Worm (Caenorhabditis elegans) whole organism, L1 larva: ENCODE data around the gene prmn-1.

Experiments
- C16A3.4 ChIP-seq: fragments of 150-350 bp; optimal IDR thresholded peaks from 2 replicates; lab custom pipeline; 2014; ENCODE audit warnings: missing biosample characterization, missing genetic modification characterization
- C34B4.2 ChIP-seq: sonication (generic microtip); optimal IDR thresholded peaks from 2 replicates; lab custom pipeline; 2017; ENCODE audit warnings: mild to moderate bottlenecking, missing genetic modification characterization, missing compliant biosample characterization
- F16B12.6 ChIP-seq: fragments of 150-350 bp; optimal IDR thresholded peaks from 2 replicates; lab custom pipeline; 2014; ENCODE audit warnings: missing biosample characterization, missing genetic modification characterization
- Y116A8C.19 ChIP-seq: sonication (generic microtip); optimal IDR thresholded peaks from 2 replicates; lab custom pipeline; 2016; ENCODE audit warnings: missing compliant biosample characterization, missing genetic modification characterization, borderline replicate concordance
- aha-1 ChIP-seq: fragments of 150-350 bp; optimal IDR thresholded peaks from 2 replicates; lab custom pipeline; 2014; ENCODE audit warnings: missing biosample characterization, missing genetic modification characterization
- alr-1 ChIP-seq: fragments of 200-800 bp; sonication (Bioruptor generic); optimal IDR thresholded peaks from 2 replicates; lab custom pipeline; 2018; ENCODE audit warnings: borderline replicate concordance, mild to moderate bottlenecking, missing genetic modification characterization, missing compliant biosample characterization
- aly-2 ChIP-seq: fragments of 150-350 bp; optimal IDR thresholded peaks from 2 replicates; lab custom pipeline; 2014; ENCODE audit warnings: missing biosample characterization, missing genetic modification characterization
- ama-1 ChIP-seq: fragments of 150-350 bp; optimal IDR thresholded peaks from 2 replicates; lab custom pipeline; 2014
- blmp-1 ChIP-seq: fragments of 150-350 bp; optimal IDR thresholded peaks from 2 replicates; lab custom pipeline; 2014; ENCODE audit warnings: missing biosample characterization, missing genetic modification characterization
- ceh-8 ChIP-seq: fragments of 200-800 bp; sonication (Bioruptor generic); optimal IDR thresholded peaks from 2 replicates; lab custom pipeline; 2018; ENCODE audit warnings: mild to moderate bottlenecking, missing genetic modification characterization, moderate library complexity, missing compliant biosample characterization
- ceh-82 ChIP-seq, 3 experiments: fragments of 150-350 bp in 1 of 3; sonication (generic microtip) in 2 of 3; optimal IDR thresholded peaks; 2 replicates each; lab custom pipeline; 2014 to 2017; ENCODE audit warnings: missing biosample characterization in 3 of 3, missing genetic modification characterization in 3 of 3
- ceh-88 ChIP-seq: fragments of 200-800 bp; sonication (Bioruptor generic); IDR thresholded peaks from 2 replicates; pipeline ENCODE4 v1.3.6; 2022; ENCODE audit warnings: missing genetic modification characterization, missing compliant biosample characterization
- dsc-1 ChIP-seq: sonication (generic microtip); optimal IDR thresholded peaks from 2 replicates; lab custom pipeline; 2016; ENCODE audit warnings: mild to moderate bottlenecking, missing genetic modification characterization, missing compliant biosample characterization
- efl-1 ChIP-seq, 4 experiments: fragments of 150-350 bp; optimal IDR thresholded peaks in 3 of 4; peaks in 1 of 4; 1 replicate in 1 of 4; 2 replicates in 3 of 4; lab custom pipeline; 2014; ENCODE audit warnings: missing biosample characterization in 2 of 4, missing genetic modification characterization in 2 of 4, missing genetic modification reagents in 2 of 4
- efl-3 ChIP-seq: fragments of 200-800 bp; sonication (Bioruptor generic); optimal IDR thresholded peaks from 2 replicates; lab custom pipeline; 2018; ENCODE audit warnings: mild to moderate bottlenecking, missing genetic modification characterization, missing compliant biosample characterization
- egl-27 ChIP-seq, 2 experiments: fragments of 150-350 bp in 1 of 2; sonication (generic microtip); optimal IDR thresholded peaks; 3 replicates each; lab custom pipeline; 2017 to 2018; ENCODE audit warnings: missing biosample characterization in 2 of 2, missing genetic modification characterization in 2 of 2, missing genetic modification reagents in 2 of 2
- elt-2 ChIP-seq: sonication (generic microtip); optimal IDR thresholded peaks from 2 replicates; lab custom pipeline; 2016; ENCODE audit warnings: missing genetic modification characterization, mild to moderate bottlenecking, inconsistent platforms, missing compliant biosample characterization, missing genetic modification reagents
- elt-3 ChIP-seq, 6 experiments: fragments of 150-350 bp in 1 of 6; sonication (generic microtip); optimal IDR thresholded peaks; 2 replicates each; lab custom pipeline; 2017 to 2018; ENCODE audit warnings: missing biosample characterization in 6 of 6, missing genetic modification characterization in 6 of 6, inconsistent platforms in 1 of 6
- fkh-4 ChIP-seq: sonication (generic microtip); optimal IDR thresholded peaks from 2 replicates; lab custom pipeline; 2016; ENCODE audit warnings: missing compliant biosample characterization, missing genetic modification characterization, borderline replicate concordance
- fkh-8 ChIP-seq: sonication (generic microtip); optimal IDR thresholded peaks from 2 replicates; lab custom pipeline; 2016; ENCODE audit warnings: mild to moderate bottlenecking, missing genetic modification characterization, missing compliant biosample characterization
- hlh-4 ChIP-seq: sonication (generic microtip); optimal IDR thresholded peaks from 2 replicates; lab custom pipeline; 2016; ENCODE audit warnings: mild to moderate bottlenecking, missing genetic modification characterization, missing compliant biosample characterization
- hpl-2 ChIP-seq: fragments of 150-350 bp; optimal IDR thresholded peaks from 2 replicates; lab custom pipeline; 2014; ENCODE audit warnings: missing biosample characterization, missing genetic modification reagents, missing genetic modification characterization
- irx-1 ChIP-seq: sonication (generic microtip); optimal IDR thresholded peaks from 2 replicates; lab custom pipeline; 2016; ENCODE audit warnings: missing genetic modification characterization, missing compliant biosample characterization
- jun-1 ChIP-seq: fragments of 150-350 bp; optimal IDR thresholded peaks from 2 replicates; lab custom pipeline; 2014; ENCODE audit warnings: missing biosample characterization, missing genetic modification reagents, missing genetic modification characterization
- lin-14 ChIP-seq: fragments of 200-800 bp; sonication (Bioruptor generic); optimal IDR thresholded peaks from 2 replicates; lab custom pipeline; 2018; ENCODE audit warnings: mild to moderate bottlenecking, missing genetic modification characterization, moderate library complexity, missing compliant biosample characterization
- lin-15B ChIP-seq: fragments of 150-350 bp; sonication (generic microtip); optimal IDR thresholded peaks from 3 replicates; lab custom pipeline; 2014; ENCODE audit warnings: missing biosample characterization, missing genetic modification characterization
- lin-35 ChIP-seq, 2 experiments: fragments of 150-350 bp; optimal IDR thresholded peaks; 2 replicates each; lab custom pipeline; 2014; ENCODE audit warnings: missing biosample characterization in 2 of 2, missing genetic modification characterization in 2 of 2, missing genetic modification reagents in 2 of 2
- mdl-1 ChIP-seq, 2 experiments: fragments of 150-350 bp; optimal IDR thresholded peaks; 2 replicates each; lab custom pipeline; 2014 to 2017; ENCODE audit warnings: missing biosample characterization in 2 of 2, missing genetic modification characterization in 2 of 2, inconsistent platforms in 1 of 2
- mef-2 ChIP-seq: fragments of 150-350 bp; optimal IDR thresholded peaks from 2 replicates; lab custom pipeline; 2014; ENCODE audit warnings: missing biosample characterization, missing genetic modification characterization
- mep-1 ChIP-seq: fragments of 150-350 bp; optimal IDR thresholded peaks from 2 replicates; lab custom pipeline; 2014; ENCODE audit warnings: missing biosample characterization, missing genetic modification characterization
- nhr-11 ChIP-seq: fragments of 150-350 bp; optimal IDR thresholded peaks from 2 replicates; lab custom pipeline; 2014; ENCODE audit warnings: missing biosample characterization, missing genetic modification characterization
- nhr-12 ChIP-seq: sonication (generic microtip); optimal IDR thresholded peaks from 2 replicates; lab custom pipeline; 2017; ENCODE audit warnings: missing biosample characterization, missing genetic modification characterization
- nhr-237 ChIP-seq: fragments of 150-350 bp; optimal IDR thresholded peaks from 2 replicates; lab custom pipeline; 2014; ENCODE audit warnings: missing biosample characterization, missing genetic modification characterization
- nhr-76 ChIP-seq: sonication (generic microtip); optimal IDR thresholded peaks from 2 replicates; lab custom pipeline; 2017; ENCODE audit warnings: missing biosample characterization, missing genetic modification characterization
- nhr-85 ChIP-seq: sonication (generic microtip); peaks from one replicate; lab custom pipeline; 2016; ENCODE audit warnings: missing genetic modification characterization, inconsistent platforms, missing compliant biosample characterization
- nhr-90 ChIP-seq: sonication (generic microtip); optimal IDR thresholded peaks from 2 replicates; lab custom pipeline; 2016; ENCODE audit warnings: mild to moderate bottlenecking, missing genetic modification characterization, missing compliant biosample characterization; ENCODE audit not compliant: poor library complexity
- pqm-1 ChIP-seq: sonication (generic microtip); optimal IDR thresholded peaks from 3 replicates; lab custom pipeline; 2017; ENCODE audit warnings: missing biosample characterization, missing genetic modification characterization
- rnt-1 ChIP-seq: sonication (generic microtip); optimal IDR thresholded peaks from 2 replicates; lab custom pipeline; 2016; ENCODE audit warnings: mild to moderate bottlenecking, missing genetic modification characterization, moderate library complexity, missing compliant biosample characterization
- skn-1 ChIP-seq: fragments of 150-350 bp; optimal IDR thresholded peaks from 2 replicates; lab custom pipeline; 2014; ENCODE audit warnings: missing biosample characterization, missing genetic modification characterization
- snpc-4 ChIP-seq: fragments of 150-350 bp; optimal IDR thresholded peaks from 2 replicates; lab custom pipeline; 2014; ENCODE audit warnings: missing biosample characterization, missing genetic modification characterization
- snu-23 ChIP-seq: sonication (generic microtip); optimal IDR thresholded peaks from 2 replicates; lab custom pipeline; 2016; ENCODE audit warnings: missing genetic modification characterization, missing compliant biosample characterization
- sptf-1 ChIP-seq: fragments of 150-350 bp; optimal IDR thresholded peaks from 2 replicates; lab custom pipeline; 2014; ENCODE audit warnings: missing biosample characterization, missing genetic modification characterization
- sup-37 ChIP-seq: fragments of 200-800 bp; sonication (Bioruptor generic); optimal IDR thresholded peaks from 2 replicates; lab custom pipeline; 2018; ENCODE audit warnings: mild to moderate bottlenecking, missing genetic modification characterization, missing compliant biosample characterization
- swsn-7 ChIP-seq: sonication (generic microtip); optimal IDR thresholded peaks from 2 replicates; lab custom pipeline; 2016; ENCODE audit warnings: missing genetic modification characterization, missing compliant biosample characterization
- tbx-2 ChIP-seq: sonication (generic microtip); optimal IDR thresholded peaks from 2 replicates; lab custom pipeline; 2016; ENCODE audit warnings: missing genetic modification characterization, missing compliant biosample characterization
- tlp-1 ChIP-seq: fragments of 150-350 bp; optimal IDR thresholded peaks from 2 replicates; lab custom pipeline; 2014; ENCODE audit warnings: missing biosample characterization, missing genetic modification characterization
- unc-30 ChIP-seq: sonication (generic microtip); optimal IDR thresholded peaks from 2 replicates; lab custom pipeline; 2017; ENCODE audit warnings: missing biosample characterization, missing genetic modification characterization
- unc-86 ChIP-seq: sonication (generic microtip); optimal IDR thresholded peaks from 2 replicates; lab custom pipeline; 2016; ENCODE audit warnings: missing genetic modification characterization, missing compliant biosample characterization
- xbp-1 ChIP-seq: sonication (generic microtip); optimal IDR thresholded peaks from 2 replicates; lab custom pipeline; 2016; ENCODE audit warnings: missing genetic modification characterization, missing compliant biosample characterization
- zag-1 ChIP-seq: fragments of 150-350 bp; optimal IDR thresholded peaks from 2 replicates; lab custom pipeline; 2014; ENCODE audit warnings: missing biosample characterization, missing genetic modification characterization
- zip-4 ChIP-seq: fragments of 200-800 bp; sonication (Bioruptor generic); optimal IDR thresholded peaks from 2 replicates; lab custom pipeline; 2018; ENCODE audit warnings: mild to moderate bottlenecking, missing genetic modification characterization, moderate library complexity, missing compliant biosample characterization
- ztf-11 ChIP-seq, 2 experiments: sonication (generic microtip); optimal IDR thresholded peaks; 2 replicates each; lab custom pipeline; 2016 to 2017; ENCODE audit warnings: missing genetic modification characterization in 2 of 2, missing biosample characterization in 1 of 2, missing compliant biosample characterization in 1 of 2
- ztf-4 ChIP-seq: fragments of 150-350 bp; optimal IDR thresholded peaks from 2 replicates; lab custom pipeline; 2014; ENCODE audit warnings: missing biosample characterization, missing genetic modification characterization

prmn-1 gene

ce11 chrX:11339375-11339924 is 45.4 kb upstream of the prmn-1 start, which contains the start of gene aco-1 (continued):
- no peak for TF ChIP-seq unc-30 (tag; lab: Kevin White, UChicago)
- TF ChIP-seq snpc-4 (tag; lab: Kevin White, UChicago): no peak
- TF ChIP-seq hlh-4: no peak
- no peak for TF ChIP-seq nhr-237 (tag; lab: Kevin White, UChicago)
- TF ChIP-seq nhr-85 (tag; lab: Kevin White, UChicago): peak; percentile 93
- TF ChIP-seq elt-3 (tag; optimal IDR thresholded peaks at IDR 0.05; lab: Kevin White, UChicago): peak in 2 of 6 experiments; percentile 34 to 40
- TF ChIP-seq aly-2 (tag; lab: Kevin White, UChicago): no peak
- no peak for TF ChIP-seq zag-1 (tag; lab: Kevin White, UChicago)
- peak; percentile 24 to 70 for TF ChIP-seq lin-35 (GFP tag; optimal IDR thresholded peaks at IDR 0.05; lab: Kevin White, UChicago)
- TF ChIP-seq lin-15B (tag; lab: Kevin White, UChicago): no peak
- no peak for TF ChIP-seq unc-86 (tag; lab: Kevin White, UChicago)
- peak; percentile 35 for TF ChIP-seq efl-3
- no peak for TF ChIP-seq ama-1 (lab: Kevin White, UChicago)
- no peak for TF ChIP-seq tlp-1 (tag; lab: Kevin White, UChicago)
- no peak for TF ChIP-seq ztf-4 (tag; lab: Kevin White, UChicago)
- peak; percentile 32 for TF ChIP-seq C16A3.4 (tag; lab: Kevin White, UChicago)
- peak; percentile 78 for TF ChIP-seq lin-14 (GFP tag; lab: Kevin White, UChicago)
- TF ChIP-seq fkh-4: no peak
- TF ChIP-seq jun-1 (tag; lab: Kevin White, UChicago): no peak
- no peak for TF ChIP-seq sptf-1 (tag; lab: Kevin White, UChicago)
- peak; percentile 69 for TF ChIP-seq elt-2 (tag; lab: Kevin White, UChicago)
- TF ChIP-seq fkh-8 (tag; lab: Kevin White, UChicago): no peak
- TF ChIP-seq nhr-11 (tag; lab: Kevin White, UChicago): no peak
- no peak for TF ChIP-seq hpl-2
- no peak for TF ChIP-seq aha-1 (tag; lab: Kevin White, UChicago)
- TF ChIP-seq egl-27 (tag; optimal IDR thresholded peaks at IDR 0.05; lab: Kevin White, UChicago): no peak
- TF ChIP-seq zip-4 (GFP tag; lab: Kevin White, UChicago): no peak
- TF ChIP-seq irx-1 (tag; lab: Kevin White, UChicago): no peak
- TF ChIP-seq xbp-1 (tag; lab: Kevin White, UChicago): peak; percentile 24
- TF ChIP-seq blmp-1 (tag; lab: Kevin White, UChicago): peak; percentile 44
- TF ChIP-seq ztf-11 (tag; optimal IDR thresholded peaks at IDR 0.05; lab: Kevin White, UChicago): no peak
- TF ChIP-seq sup-37 (GFP tag; lab: Kevin White, UChicago): no peak
- no peak for TF ChIP-seq pqm-1 (tag; lab: Kevin White, UChicago)
- peak; percentile 50 for TF ChIP-seq mep-1 (tag; lab: Kevin White, UChicago)
- no peak for TF ChIP-seq ceh-88 (GFP tag; lab: Robert Waterston, UW)
- TF ChIP-seq alr-1 (tag; lab: Kevin White, UChicago): no peak
- TF ChIP-seq C34B4.2 (tag; lab: Kevin White, UChicago): no peak
- peak; percentile 69 for TF ChIP-seq snu-23 (GFP tag; lab: Kevin White, UChicago)
- TF ChIP-seq ceh-82 (tag; optimal IDR thresholded peaks at IDR 0.05; lab: Kevin White, UChicago): peak in 1 of 3 experiments; percentile 24
- TF ChIP-seq tbx-2 (tag; lab: Kevin White, UChicago): no peak
- peak; percentile 73 for TF ChIP-seq nhr-90
- TF ChIP-seq F16B12.6 (tag; lab: Kevin White, UChicago): peak; percentile 80
- peak; percentile 60 for TF ChIP-seq rnt-1 (tag; lab: Kevin White, UChicago)
- peak; percentile 34 for TF ChIP-seq swsn-7
- no peak for TF ChIP-seq skn-1 (tag; lab: Kevin White, UChicago)
- no peak for TF ChIP-seq dsc-1 (tag; lab: Kevin White, UChicago)
- no peak for TF ChIP-seq nhr-12
- no peak for TF ChIP-seq Y116A8C.19 (tag; lab: Kevin White, UChicago)
- no peak for TF ChIP-seq ceh-8
- peak; percentile 27 to 31 for TF ChIP-seq efl-1 (optimal IDR thresholded peaks at IDR 0.05; lab: Kevin White, UChicago)
- TF ChIP-seq efl-1 (GFP tag; optimal IDR thresholded peaks at IDR 0.05 in 1 of 2; lab: Kevin White, UChicago): no peak
- TF ChIP-seq nhr-76: no peak
- TF ChIP-seq mef-2 (tag; lab: Kevin White, UChicago): no peak
- peak in 1 of 2 experiments; percentile 9 for TF ChIP-seq mdl-1 (tag; optimal IDR thresholded peaks at IDR 0.05; lab: Kevin White, UChicago)
